Worm (Caenorhabditis elegans): ENCODE data around the gene cpx-2.

Gene cpx-2

DNA sequence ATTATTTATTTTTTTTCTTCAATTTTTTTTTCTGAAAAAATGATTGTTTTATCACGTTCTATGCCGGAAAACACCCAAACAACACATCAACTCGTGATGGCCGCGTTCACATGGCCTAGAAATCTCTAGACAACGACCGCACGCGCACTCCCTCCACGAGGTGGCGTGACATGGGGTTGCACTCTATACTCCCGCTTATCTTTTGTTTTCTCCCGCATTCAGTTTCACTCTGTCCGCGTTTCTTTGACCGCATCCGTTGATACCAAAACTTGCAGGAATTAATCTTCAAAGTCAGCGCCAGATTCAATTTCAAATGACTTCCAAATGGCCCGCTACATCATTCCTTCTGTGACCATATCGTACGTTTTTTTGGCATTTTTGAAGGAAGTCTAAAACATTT is 33.9 kb upstream of the cpx-2 start, which contains the start of gene F17H10.1 (continued):
- TF ChIP-seq blmp-1 (tag; optimal IDR thresholded peaks at IDR 0.05) (peak; percentile 97), unc-30 (tag; optimal IDR thresholded peaks at IDR 0.05) (no peak), elt-2 (tag; optimal IDR thresholded peaks at IDR 0.05) (peak; percentile 90), vab-15 (tag; optimal IDR thresholded peaks at IDR 0.05) (no peak), unc-98 (GFP tag; IDR thresholded peaks at IDR 0.05) (no peak)

DNA sequence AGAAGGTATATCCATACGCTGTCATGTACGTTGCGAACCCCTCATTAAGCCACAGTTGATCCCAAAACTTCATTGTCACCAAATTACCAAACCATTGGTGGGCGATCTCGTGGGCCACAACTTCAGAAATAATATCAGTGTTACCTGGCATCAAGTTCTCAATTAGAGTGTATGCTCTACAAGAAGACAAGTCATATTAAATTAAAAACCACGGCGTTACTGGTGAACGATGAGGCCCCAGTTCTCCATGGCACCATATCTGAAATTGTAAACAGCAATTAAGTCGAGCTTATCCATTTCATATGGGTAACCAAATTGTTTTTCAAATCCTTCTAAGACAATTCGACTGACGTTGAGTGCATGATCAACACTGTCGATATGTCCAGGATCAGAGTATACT is 31.8 kb upstream of the cpx-2 start:
- no peak for TF ChIP-seq dpl-1 (GFP tag; optimal IDR thresholded peaks at IDR 0.05)
- no peak for TF ChIP-seq lin-13 (GFP tag; optimal IDR thresholded peaks at IDR 0.05)
- no peak for TF ChIP-seq pqm-1 (tag; optimal IDR thresholded peaks at IDR 0.05)
- TF ChIP-seq ceh-8 (GFP tag; optimal IDR thresholded peaks at IDR 0.05): no peak

DNA sequence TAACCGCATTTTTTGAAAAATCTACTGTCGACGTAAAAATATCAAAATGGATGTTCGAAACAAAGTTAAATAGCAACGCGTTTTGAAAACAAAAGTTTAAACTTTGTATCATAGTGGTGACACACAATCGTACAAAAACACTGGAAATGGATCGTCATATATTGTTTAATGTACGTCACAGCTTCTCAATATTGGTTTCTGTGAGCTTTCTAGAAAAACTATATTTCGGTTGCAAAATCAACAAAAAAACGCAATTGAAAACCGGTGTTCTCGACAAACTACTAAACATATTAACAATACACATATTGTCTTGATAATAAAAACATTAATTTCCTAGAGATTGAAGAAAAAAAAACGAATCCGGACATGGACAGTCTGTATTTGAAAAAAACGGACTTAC is 29.4 kb upstream of the cpx-2 start, which contains the start of gene R03G8.6:
R03G8.6 (minus strand) TSS at position 101 of the 400 bp plus-strand sequence.
- TF ChIP-seq lin-13 (GFP tag; optimal IDR thresholded peaks at IDR 0.05) (no peak), ceh-88 (GFP tag; IDR thresholded peaks at IDR 0.05) (no peak), efl-1 (optimal IDR thresholded peaks at IDR 0.05) (no peak), efl-1 (GFP tag; optimal IDR thresholded peaks at IDR 0.05 in 1 of 2) (peak in 1 of 2 experiments; percentile 46), dsc-1 (tag; optimal IDR thresholded peaks at IDR 0.05) (no peak), Y116A8C.19 (tag; optimal IDR thresholded peaks at IDR 0.05; ENCODE audit: borderline replicate concordance) (no peak)

DNA sequence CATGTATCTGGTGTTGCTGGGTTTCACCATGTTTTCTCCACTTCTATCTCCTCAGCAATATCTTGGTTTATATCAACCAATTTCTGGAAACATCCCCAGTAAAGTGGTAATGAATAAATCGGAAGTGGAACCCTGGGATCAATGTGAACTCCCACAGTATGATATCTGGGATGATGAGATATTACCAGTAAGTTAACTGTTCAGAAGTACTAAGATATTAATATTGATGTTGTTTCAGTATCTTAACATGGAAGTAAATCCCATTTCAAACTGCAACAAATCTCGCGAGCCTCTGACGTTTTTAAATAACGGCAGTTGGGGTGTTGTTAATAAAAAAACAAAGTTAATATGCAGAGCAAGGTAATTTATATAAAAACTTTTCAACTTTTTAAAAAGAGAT is 20.2 kb upstream of the cpx-2 start:
- TF ChIP-seq lin-39 (tag; optimal IDR thresholded peaks at IDR 0.05) (no peak), lin-15B (tag; optimal IDR thresholded peaks at IDR 0.05) (no peak), zag-1 (tag; optimal IDR thresholded peaks at IDR 0.05) (no peak), ceh-8 (GFP tag; optimal IDR thresholded peaks at IDR 0.05) (no peak), F16B12.6 (tag; optimal IDR thresholded peaks at IDR 0.05) (no peak), ceh-63 (GFP tag; optimal IDR thresholded peaks at IDR 0.05) (no peak)

DNA sequence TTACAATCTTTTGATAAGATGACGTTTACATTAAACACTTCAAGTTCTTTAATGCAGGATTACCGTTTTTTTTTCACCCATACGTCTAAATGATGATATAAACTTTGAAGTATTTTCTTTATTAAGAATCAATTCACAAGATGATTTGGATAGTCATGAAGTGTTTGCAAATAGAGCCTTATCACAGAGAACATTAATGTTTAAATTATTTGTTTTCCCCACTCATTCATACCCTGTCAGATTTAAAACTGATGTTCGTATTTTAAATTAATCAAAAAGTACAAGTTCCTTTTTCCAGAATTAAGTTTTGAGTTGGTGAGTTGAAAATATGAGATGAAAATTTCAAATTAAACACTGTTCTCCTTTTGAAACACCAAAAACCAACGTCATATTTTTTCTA is 19.6 kb upstream of the cpx-2 start, which contains the start of gene R03G8.3:
R03G8.3 (plus strand) TSS at position 301 of the 400 bp plus-strand sequence.
- TF ChIP-seq zip-4 (GFP tag; optimal IDR thresholded peaks at IDR 0.05) (no peak), nhr-71 (tag; optimal IDR thresholded peaks at IDR 0.05) (no peak), lin-39 (tag; optimal IDR thresholded peaks at IDR 0.05) (no peak), Y116A8C.19 (tag; optimal IDR thresholded peaks at IDR 0.05; ENCODE audit: borderline replicate concordance) (no peak), sptf-1 (tag; optimal IDR thresholded peaks at IDR 0.05) (no peak), nhr-20 (tag; optimal IDR thresholded peaks at IDR 0.05) (no peak), nhr-85 (tag) (no peak), ets-5 (GFP tag; IDR thresholded peaks at IDR 0.05) (no peak), mep-1 (tag; optimal IDR thresholded peaks at IDR 0.05) (no peak), dpl-1 (GFP tag; optimal IDR thresholded peaks at IDR 0.05) (no peak)

DNA sequence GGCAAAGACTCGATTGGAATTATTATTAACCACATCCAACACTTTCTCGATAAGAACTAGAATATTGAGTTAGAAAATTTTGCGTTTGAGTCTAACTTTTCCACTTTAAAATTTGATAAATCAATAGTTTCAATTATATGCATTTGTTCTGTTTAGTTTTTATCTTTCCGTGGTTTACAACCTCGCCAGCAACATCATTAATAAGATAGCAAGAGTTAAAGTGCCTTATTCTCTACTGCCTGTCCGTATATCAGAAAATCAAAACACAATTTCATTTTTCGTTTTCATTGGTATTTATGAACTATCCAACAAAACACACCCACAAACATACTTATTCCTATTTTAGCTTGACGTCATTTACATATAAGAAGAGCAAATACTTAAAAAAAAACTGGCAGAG is 17.5 kb upstream of the cpx-2 start:
- TF ChIP-seq lir-3 (tag; optimal IDR thresholded peaks at IDR 0.05; ENCODE audit: poor library complexity): no peak

DNA sequence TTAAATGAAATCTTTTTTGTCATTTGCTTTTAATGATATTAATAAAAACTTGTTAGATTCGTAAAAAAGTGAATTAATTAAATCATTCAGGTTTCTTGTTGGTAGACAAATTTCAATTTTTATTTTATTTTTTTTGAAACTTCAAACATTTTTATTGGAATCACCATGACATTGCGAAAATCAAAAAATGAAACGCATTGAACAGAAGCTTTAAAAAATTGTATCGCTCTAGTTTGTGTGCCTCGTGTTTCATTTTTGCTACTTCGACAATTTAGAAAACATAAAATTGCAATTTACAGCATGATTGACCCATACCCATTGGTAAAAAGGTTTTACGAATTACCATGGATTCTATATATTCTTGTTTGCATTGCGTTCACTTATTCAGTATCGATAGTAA is 13.3 kb upstream of the cpx-2 start, which contains the start of gene R03G8.1:
R03G8.1 (plus strand) TSS at position 301 of the 400 bp plus-strand sequence.
- no peak for TF ChIP-seq tbx-2 (tag; optimal IDR thresholded peaks at IDR 0.05)
- TF ChIP-seq pag-3 (tag; optimal IDR thresholded peaks at IDR 0.05; ENCODE audit: borderline replicate concordance, insufficient read depth): no peak
- TF ChIP-seq ceh-90 (tag; optimal IDR thresholded peaks at IDR 0.05): no peak
- TF ChIP-seq elt-3 (tag; optimal IDR thresholded peaks at IDR 0.05): no peak
- TF ChIP-seq ama-1 (optimal IDR thresholded peaks at IDR 0.05): no peak
- no peak for TF ChIP-seq nhr-84 (tag; optimal IDR thresholded peaks at IDR 0.05)
- TF ChIP-seq dpl-1 (GFP tag; optimal IDR thresholded peaks at IDR 0.05): no peak
- TF ChIP-seq ets-5 (GFP tag; IDR thresholded peaks at IDR 0.05): no peak
- no peak for TF ChIP-seq ztf-4 (tag; optimal IDR thresholded peaks at IDR 0.05)
- TF ChIP-seq ceh-8 (GFP tag; optimal IDR thresholded peaks at IDR 0.05): no peak
- no peak for TF ChIP-seq C34B4.2 (tag; optimal IDR thresholded peaks at IDR 0.05)
- TF ChIP-seq lin-15B (tag; optimal IDR thresholded peaks at IDR 0.05): no peak
- TF ChIP-seq nhr-90 (tag; optimal IDR thresholded peaks at IDR 0.05; ENCODE audit: poor library complexity): no peak
- no peak for TF ChIP-seq aly-2 (tag; optimal IDR thresholded peaks at IDR 0.05)
- no peak for TF ChIP-seq Y116A8C.19 (tag; optimal IDR thresholded peaks at IDR 0.05; ENCODE audit: borderline replicate concordance)
- no peak for TF ChIP-seq sptf-1 (tag; optimal IDR thresholded peaks at IDR 0.05)

Data from whole organism, L1 larva.